Fruit fly (Drosophila melanogaster): Measurements from ENCODE around the gene unc-13-4A.
A peak's percentile ranks its signal among the peaks of the same experiment; 100 is the strongest.

unc-13-4A gene

DNA sequence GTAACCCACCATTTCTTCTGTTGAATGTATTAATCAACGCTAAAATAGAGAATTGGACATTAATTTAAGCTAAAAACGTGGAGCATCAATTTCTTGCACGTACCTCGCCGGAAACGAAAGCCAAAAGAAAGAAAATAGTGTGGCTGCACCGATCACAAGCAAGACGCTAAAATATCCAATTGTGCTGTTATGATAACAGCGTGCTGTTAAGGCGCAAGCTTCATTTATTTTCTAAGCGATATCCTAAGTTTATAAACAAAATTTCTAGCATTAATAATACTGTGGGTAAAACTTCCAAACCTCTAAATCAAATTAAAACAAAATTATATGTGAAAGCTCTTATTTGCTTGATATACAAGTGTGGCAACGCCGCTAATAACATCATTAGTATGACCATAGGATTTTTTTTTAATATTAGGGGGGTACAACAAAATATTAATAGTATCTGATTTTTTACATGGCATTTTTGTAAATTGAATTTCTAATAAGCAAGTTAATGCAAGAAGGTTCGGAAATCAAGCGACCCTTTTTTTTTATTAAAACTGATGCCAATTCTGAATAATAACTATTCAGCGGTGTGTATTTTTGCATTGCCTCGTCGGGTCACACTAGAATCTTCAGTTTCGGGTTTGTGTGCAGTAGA, 71.4 kb downstream of the unc-13-4A start, which contains the start of the genes RpL18 and Neos (continued):
- TF ChIP-seq CG3407 (GFP tag; optimal IDR thresholded peaks at IDR 0.05): peak; percentile 60
- TF ChIP-seq br (optimal IDR thresholded peaks at IDR 0.05): no peak
- TF ChIP-seq gro (GFP tag; optimal IDR thresholded peaks at IDR 0.05): peak; percentile 82
- peak; percentile 63 for TF ChIP-seq CG15269 (tag; optimal IDR thresholded peaks at IDR 0.05)
- TF ChIP-seq CG7357 (GFP tag; IDR thresholded peaks at IDR 0.05): no peak
- TF ChIP-seq TFAM (GFP tag; optimal IDR thresholded peaks at IDR 0.05): no peak
- no peak for TF ChIP-seq CG43689 (GFP tag; IDR thresholded peaks at IDR 0.05)
- TF ChIP-seq CG10366 (GFP tag; IDR thresholded peaks at IDR 0.05): peak; percentile 17; the same call in 1 of the 2 replicates
- TF ChIP-seq sob (GFP tag; IDR thresholded peaks at IDR 0.05): peak; percentile 41
- no peak for TF ChIP-seq CG3726 (GFP tag; IDR thresholded peaks at IDR 0.05)
- TF ChIP-seq CG13775 (GFP tag; optimal IDR thresholded peaks at IDR 0.05): peak; percentile 89
- peak; percentile 53 for TF ChIP-seq wdn (GFP tag; IDR thresholded peaks at IDR 0.05)
- TF ChIP-seq kah (GFP tag; optimal IDR thresholded peaks at IDR 0.05): peak; percentile 61
- TF ChIP-seq CG11723 (GFP tag; optimal IDR thresholded peaks at IDR 0.05): peak; percentile 41

DNA sequence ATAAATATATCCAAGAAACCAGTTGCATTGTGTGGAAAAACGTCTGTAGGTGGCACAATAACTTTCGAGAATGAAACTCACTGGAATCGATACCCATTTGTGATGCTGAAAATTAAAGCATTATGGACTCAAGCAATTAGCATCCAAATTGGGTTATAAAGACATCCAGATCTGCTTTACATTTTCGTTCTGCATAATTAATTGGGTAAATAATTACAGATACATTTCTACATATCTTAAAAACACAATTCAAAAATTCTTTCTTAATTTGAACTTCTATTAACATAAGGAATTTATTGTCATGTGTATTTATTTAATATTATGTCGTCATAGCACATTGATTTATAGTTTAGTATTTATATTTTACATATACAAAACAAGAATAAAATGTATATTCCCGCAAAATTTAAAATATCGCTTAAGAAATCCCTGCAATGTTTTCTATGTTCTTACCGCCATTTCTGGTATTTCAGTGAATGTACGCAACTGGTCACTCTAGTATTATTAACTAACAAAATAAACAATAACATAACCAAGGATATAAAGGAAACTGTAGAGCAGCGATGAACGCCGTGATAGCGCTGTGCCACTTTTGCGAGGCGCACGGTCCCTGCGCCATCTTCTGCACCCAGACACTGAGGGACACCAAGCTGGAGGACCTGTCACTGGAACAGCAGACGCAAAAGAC, 74.5 kb downstream of the unc-13-4A start, which contains the start of the genes CG14829 and BHD:
CG14829 (minus strand) TSS at position 51 of the 688 bp plus-strand sequence.
BHD (plus strand) TSS at position 471 of the 688 bp plus-strand sequence.
- TF ChIP-seq Myb (GFP tag; optimal IDR thresholded peaks at IDR 0.05) (no peak), MBD-R2 (GFP tag; IDR thresholded peaks at IDR 0.05) (peak; percentile 59), CG4617 (GFP tag; optimal IDR thresholded peaks at IDR 0.05; ENCODE audit: borderline replicate concordance) (peak; percentile 22), Dll (GFP tag; IDR thresholded peaks at IDR 0.05; ENCODE audit: partially characterized antibody) (peak; percentile 49; the same call in 1 of the 4 replicates), CG7745 (tag; optimal IDR thresholded peaks at IDR 0.05) (no peak), CG8924 (tag; optimal IDR thresholded peaks at IDR 0.05) (peak; percentile 23), dm (GFP tag; optimal IDR thresholded peaks at IDR 0.05) (no peak), CG11560 (tag; IDR thresholded peaks at IDR 0.05) (no peak), CG10267 (tag; optimal IDR thresholded peaks at IDR 0.05) (peak; percentile 40), unc-4 (GFP tag; IDR thresholded peaks at IDR 0.05; ENCODE audit: partially characterized antibody) (0 out of 2 replicates have a peak, but pooled peaks have one; percentile 14), nerfin-2 (GFP tag; IDR thresholded peaks at IDR 0.05; ENCODE audit: partially characterized antibody) (no peak), CG14710 (tag; optimal IDR thresholded peaks at IDR 0.05) (peak; percentile 21), CG6254 (GFP tag; optimal IDR thresholded peaks at IDR 0.05) (no peak), YL-1 (GFP tag; optimal IDR thresholded peaks at IDR 0.05) (peak; percentile 48), CG2875 (GFP tag; optimal IDR thresholded peaks at IDR 0.05) (no peak), sens (GFP tag) (peak; percentile 29), Lhr (GFP tag; optimal IDR thresholded peaks at IDR 0.05) (no peak), amos (GFP tag; IDR thresholded peaks at IDR 0.05; ENCODE audit: partially characterized antibody) (peak; percentile 13; the same call in 1 of the 2 replicates), gt (GFP tag; IDR thresholded peaks at IDR 0.05) (no peak), MESR4 (GFP tag; optimal IDR thresholded peaks at IDR 0.05) (peak; percentile 42), pzg (GFP tag; optimal IDR thresholded peaks at IDR 0.05) (peak; percentile 48), yki (optimal IDR thresholded peaks at IDR 0.05) (no peak), Gug (GFP tag; IDR thresholded peaks at IDR 0.05) (no peak), E2f2 (GFP tag; IDR thresholded peaks at IDR 0.05) (peak; percentile 65; the same call in 1 of the 2 replicates), stwl (tag; optimal IDR thresholded peaks at IDR 0.05) (peak; percentile 86), Sry-δ (GFP tag; optimal IDR thresholded peaks at IDR 0.05) (no peak), CG9797 (GFP tag; optimal IDR thresholded peaks at IDR 0.05) (peak; percentile 60), kay (GFP tag; optimal IDR thresholded peaks at IDR 0.05) (no peak), NC2β (GFP tag; optimal IDR thresholded peaks at IDR 0.05) (no peak), bigmax (GFP tag; optimal IDR thresholded peaks at IDR 0.05) (peak; percentile 61), vvl (GFP tag; IDR thresholded peaks at IDR 0.05) (no peak), Dp (GFP tag; optimal IDR thresholded peaks at IDR 0.05) (peak; percentile 63), Nf-YC (tag; optimal IDR thresholded peaks at IDR 0.05) (no peak), CG14860 (GFP tag; IDR thresholded peaks at IDR 0.05; ENCODE audit: partially characterized antibody) (no peak)
